Worm (Caenorhabditis elegans): ENCODE results near the gene C38D4.10.

Gene C38D4.10

DNA sequence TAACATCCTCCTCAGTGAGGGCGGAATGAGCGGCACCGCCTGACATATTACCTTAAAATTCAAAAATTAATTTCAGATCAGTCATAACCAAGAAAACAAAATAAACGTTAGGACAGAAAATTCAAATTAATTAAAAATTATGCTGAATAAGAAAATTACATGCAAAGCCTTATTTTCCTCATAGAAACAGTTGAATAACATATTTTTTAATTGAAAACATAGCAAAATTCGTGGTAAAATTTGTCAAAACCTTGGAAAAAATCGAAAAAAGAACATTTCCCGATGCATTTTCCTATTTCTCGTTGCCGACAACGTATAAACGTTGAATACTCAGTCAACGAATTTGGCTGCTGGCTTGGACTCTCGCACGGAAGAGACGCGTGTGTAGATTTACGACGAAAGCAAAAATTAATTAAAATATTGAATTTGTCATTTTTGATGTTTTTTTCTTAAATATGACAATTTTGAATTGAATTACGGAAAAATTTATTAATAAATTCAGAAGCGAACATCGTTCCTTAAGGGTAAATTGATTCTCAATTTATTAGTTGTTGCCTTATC is 28.2 kb upstream of the C38D4.10 start, which contains the start of the genes rps-0 and rbg-3:
TSS of gene rps-0 (minus strand) at position 51 of the 561 bp plus-strand sequence.
TSS of gene rbg-3 (plus strand) at position 424 of the 561 bp plus-strand sequence.
- TF ChIP-seq ama-1 (optimal IDR thresholded peaks at IDR 0.05) = no peak
- no peak for TF ChIP-seq tra-1 (GFP tag; IDR thresholded peaks at IDR 0.05)
- TF ChIP-seq snpc-1.2 (GFP tag; IDR thresholded peaks at IDR 0.05) = no peak
- peak; percentile 80 for TF ChIP-seq F37D6.2 (tag; optimal IDR thresholded peaks at IDR 0.05)
- no peak for TF ChIP-seq daf-19 (GFP tag; conservative IDR thresholded peaks at IDR 0.05)
- no peak for TF ChIP-seq egl-43 (GFP tag; IDR thresholded peaks at IDR 0.05)
- TF ChIP-seq zip-2 (tag; optimal IDR thresholded peaks at IDR 0.05) = peak; percentile 34
- peak; percentile 93 for TF ChIP-seq dpl-1 (GFP tag; optimal IDR thresholded peaks at IDR 0.05)
- no peak for TF ChIP-seq madf-5 (GFP tag; IDR thresholded peaks at IDR 0.05)
- TF ChIP-seq hlh-30 (tag; optimal IDR thresholded peaks at IDR 0.05; ENCODE audit: insufficient read depth) = peak; percentile 83
- TF ChIP-seq ztf-7 (tag; optimal IDR thresholded peaks at IDR 0.05) = peak; percentile 89
- TF ChIP-seq lim-7 (GFP tag; IDR thresholded peaks at IDR 0.05) = no peak
- TF ChIP-seq ceh-44 (GFP tag; IDR thresholded peaks at IDR 0.05) = no peak
- no peak for TF ChIP-seq set-16 (GFP tag; IDR thresholded peaks at IDR 0.05)
- TF ChIP-seq hlh-11 (tag; optimal IDR thresholded peaks at IDR 0.05) = peak; percentile 83
- TF ChIP-seq duxl-1 (tag; optimal IDR thresholded peaks at IDR 0.05; ENCODE audit: poor library complexity) = peak; percentile 75
- no peak for TF ChIP-seq nhr-10 (tag; optimal IDR thresholded peaks at IDR 0.05)
- TF ChIP-seq nhr-77 (tag; optimal IDR thresholded peaks at IDR 0.05) = peak; percentile 97
- TF ChIP-seq dmd-9 (GFP tag; IDR thresholded peaks at IDR 0.05) = no peak
- no peak for TF ChIP-seq Y5F2A.4 (GFP tag; optimal IDR thresholded peaks at IDR 0.05)
- no peak for TF ChIP-seq madf-9 (GFP tag; conservative IDR thresholded peaks at IDR 0.05)
- TF ChIP-seq skn-1 (tag; optimal IDR thresholded peaks at IDR 0.05) = no peak
- TF ChIP-seq zip-11 (GFP tag; IDR thresholded peaks at IDR 0.05) = no peak
- TF ChIP-seq sdz-12 (GFP tag; optimal IDR thresholded peaks at IDR 0.05) = no peak
- peak; percentile 12 to 75 for TF ChIP-seq hif-1 (tag; optimal IDR thresholded peaks at IDR 0.05)
- TF ChIP-seq ZK337.2 (GFP tag; IDR thresholded peaks at IDR 0.05) = no peak
- peak; percentile 31 for TF ChIP-seq mxl-3 (GFP tag; optimal IDR thresholded peaks at IDR 0.05)
- TF ChIP-seq rbr-2 (tag; optimal IDR thresholded peaks at IDR 0.05) = peak; percentile 88
- TF ChIP-seq snpc-4 (tag; optimal IDR thresholded peaks at IDR 0.05) = no peak
- peak; percentile 92 for TF ChIP-seq nhr-11 (tag; optimal IDR thresholded peaks at IDR 0.05)
- peak; percentile 87 for TF ChIP-seq lin-38 (GFP tag; IDR thresholded peaks at IDR 0.05)
- no peak for TF ChIP-seq lin-1 (GFP tag; IDR thresholded peaks at IDR 0.05)
- TF ChIP-seq jun-1 (tag; optimal IDR thresholded peaks at IDR 0.05) = no peak
- peak; percentile 61; the same call in 1 of the 2 replicates for TF ChIP-seq ctbp-1 (GFP tag; IDR thresholded peaks at IDR 0.05)
- TF ChIP-seq nhr-25 (tag; optimal IDR thresholded peaks at IDR 0.05; ENCODE audit: borderline replicate concordance, insufficient read depth) = peak; percentile 81
- peak; percentile 95 for TF ChIP-seq mes-2 (tag; optimal IDR thresholded peaks at IDR 0.05; ENCODE audit: poor library complexity, severe bottlenecking)
- no peak for TF ChIP-seq Y75B8A.6 (GFP tag; IDR thresholded peaks at IDR 0.05)
- TF ChIP-seq F49E8.2 (tag; optimal IDR thresholded peaks at IDR 0.05; ENCODE audit: borderline replicate concordance) = no peak
- no peak for TF ChIP-seq D1046.2 (GFP tag; IDR thresholded peaks at IDR 0.05)
- TF ChIP-seq ceh-32 (tag; optimal IDR thresholded peaks at IDR 0.05; ENCODE audit: poor library complexity) = no peak
- TF ChIP-seq R02D3.7 (tag; optimal IDR thresholded peaks at IDR 0.05) = peak; percentile 90
- peak; percentile 46 for TF ChIP-seq nhr-48 (tag; optimal IDR thresholded peaks at IDR 0.05)
- peak; percentile 99 for TF ChIP-seq aha-1 (tag)
- peak; percentile 89 for TF ChIP-seq nhr-6 (tag; optimal IDR thresholded peaks at IDR 0.05)
- no peak for TF ChIP-seq daf-12 (tag; optimal IDR thresholded peaks at IDR 0.05)
- no peak for TF ChIP-seq lin-39 (tag; optimal IDR thresholded peaks at IDR 0.05)
- no peak for TF ChIP-seq lin-29 (GFP tag; IDR thresholded peaks at IDR 0.05)
- peak; percentile 37; the same call in 1 of the 2 replicates for TF ChIP-seq pha-4 (GFP tag; IDR thresholded peaks at IDR 0.05)
- peak; percentile 68 for TF ChIP-seq pha-4 (tag; optimal IDR thresholded peaks at IDR 0.05)
- peak; percentile 80 for TF ChIP-seq spr-1 (tag; optimal IDR thresholded peaks at IDR 0.05)
- no peak for TF ChIP-seq lir-3 (tag; optimal IDR thresholded peaks at IDR 0.05)
